Fruit fly (Drosophila melanogaster): ENCODE results near the gene CycB3.

The CycB3 gene

DNA sequence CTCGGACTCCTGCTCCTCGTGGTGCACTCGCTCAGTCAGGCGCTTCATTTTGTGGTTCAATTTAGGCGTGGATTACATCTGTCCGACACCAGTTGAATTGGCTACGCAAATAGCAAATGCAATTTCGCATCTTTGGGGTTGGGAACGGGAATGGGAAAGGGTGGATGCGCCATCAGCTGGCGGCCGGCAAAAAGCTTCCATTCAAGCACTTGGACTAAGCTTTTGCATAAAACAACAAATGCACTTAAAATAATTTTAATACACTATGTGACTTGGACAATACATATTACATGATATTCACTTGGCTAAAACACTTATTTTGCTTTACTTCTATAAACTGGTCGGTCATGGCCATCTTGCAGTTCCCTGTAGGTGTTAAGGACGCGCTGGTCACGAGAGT, 14.5 kb downstream of the CycB3 start, which contains the start of gene HDAC11:
Gene HDAC11 (minus strand): TSS at position 101 of the 400 bp plus-strand sequence.
- TF ChIP-seq CG17801 (GFP tag; optimal IDR thresholded peaks at IDR 0.05; ENCODE audit: partially characterized antibody): no peak

dm6 chr3R:24851429-24851828, 19.2 kb downstream of the CycB3 start, which contains the start of gene Nct:
Gene Nct (plus strand): TSS chr3R:24851601.
- TF ChIP-seq CG17801 (GFP tag; optimal IDR thresholded peaks at IDR 0.05; ENCODE audit: partially characterized antibody): peak; percentile 40

- peak; percentile 74 for TF ChIP-seq CG17801 (GFP tag; optimal IDR thresholded peaks at IDR 0.05; ENCODE audit: partially characterized antibody)
Measured at dm6 chr3R:24850420-24850819, 20.2 kb downstream of the CycB3 start, which contains the start of gene CG7006. Gene CG7006 (plus strand): TSS chr3R:24850627.

DNA sequence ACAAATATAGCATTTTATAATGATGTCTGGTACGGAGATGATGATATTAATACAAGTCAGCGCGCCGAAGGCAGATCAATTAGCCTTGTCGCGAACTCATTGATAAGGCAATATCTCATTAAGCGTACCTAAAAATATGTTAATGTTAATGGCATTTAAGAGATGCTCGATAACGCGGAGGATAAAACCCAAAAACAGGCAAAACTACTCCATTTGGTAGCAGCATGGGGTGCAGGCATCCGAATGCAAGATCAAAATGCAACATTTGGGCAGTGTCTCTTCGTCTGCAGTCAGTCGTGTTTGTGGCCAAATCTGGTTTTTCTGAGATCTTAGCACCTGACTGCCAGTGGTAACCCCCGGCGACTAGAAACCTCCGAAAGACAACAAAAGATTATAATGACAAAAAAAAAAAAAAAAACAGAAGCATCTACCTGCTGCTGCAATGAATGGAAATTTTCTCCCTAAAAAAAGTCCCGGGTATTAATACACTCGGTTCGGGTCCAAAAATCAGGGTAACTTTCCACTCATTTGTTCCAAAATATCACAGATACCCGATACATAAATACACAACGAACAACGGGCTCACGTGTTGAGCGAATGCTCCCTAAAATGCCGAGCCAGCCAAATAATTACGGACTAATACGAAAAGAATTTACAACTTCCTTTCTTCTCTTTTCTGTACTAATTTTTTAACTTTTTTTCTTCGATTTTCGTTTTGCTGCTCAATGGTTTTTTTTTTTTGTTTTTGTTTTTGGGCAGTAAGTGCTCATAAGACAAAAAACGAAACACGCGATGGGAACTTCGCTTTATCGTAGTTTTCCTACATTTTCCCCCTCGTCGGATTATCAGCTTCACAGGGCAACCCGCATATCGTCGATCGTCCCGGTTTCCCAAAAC, 24.4 kb downstream of the CycB3 start:
- TF ChIP-seq CG17801 (GFP tag; optimal IDR thresholded peaks at IDR 0.05; ENCODE audit: partially characterized antibody): peak; percentile 71

dm6 chr3R:24845148-24845547, 25.5 kb downstream of the CycB3 start:
- TF ChIP-seq CG17801 (GFP tag; optimal IDR thresholded peaks at IDR 0.05; ENCODE audit: partially characterized antibody): no peak

DNA sequence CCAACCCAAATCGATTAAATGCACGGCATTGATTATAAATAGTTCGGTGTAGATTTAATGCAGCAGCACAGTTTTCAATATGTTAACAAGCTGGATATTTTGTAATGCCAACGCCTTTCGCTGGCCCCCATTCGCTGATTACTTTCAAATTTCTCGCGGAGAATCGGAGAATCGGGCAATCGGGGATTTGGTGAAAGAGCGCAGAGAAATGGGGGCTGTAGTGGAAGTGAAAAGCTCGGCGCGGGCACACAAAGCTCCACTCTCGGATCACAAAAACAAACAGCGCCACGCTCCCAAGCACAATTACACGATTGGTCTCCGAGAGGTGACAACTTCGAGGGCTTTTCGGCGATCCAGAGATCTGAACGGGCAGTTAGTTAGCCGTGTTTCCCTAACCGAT, 29.0 kb downstream of the CycB3 start, which contains the start of gene Esp:
Gene Esp (plus strand): TSS at position 301 of the 400 bp plus-strand sequence.
- no peak for TF ChIP-seq CG17801 (GFP tag; optimal IDR thresholded peaks at IDR 0.05; ENCODE audit: partially characterized antibody)

DNA sequence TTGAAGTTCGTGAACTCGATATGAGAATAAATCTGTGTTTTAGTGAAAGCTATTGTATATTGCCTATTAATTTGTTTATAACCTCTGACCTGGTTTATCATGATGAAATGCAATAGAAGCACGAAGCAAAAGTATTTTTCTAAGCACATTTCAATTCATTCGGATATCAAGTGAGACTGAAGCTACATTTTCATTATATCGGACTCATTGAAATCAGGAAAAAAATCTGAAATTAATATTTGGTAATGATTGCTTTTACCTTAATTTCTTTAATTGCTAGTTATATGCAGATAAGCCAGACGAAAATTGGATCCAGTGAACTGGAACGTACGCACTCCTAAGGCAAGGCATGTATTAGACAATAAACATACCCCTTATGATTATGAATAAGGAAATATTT, 29.6 kb downstream of the CycB3 start, which contains the start of gene CG33658:
Gene CG33658 (minus strand): TSS at position 101 of the 400 bp plus-strand sequence.
- TF ChIP-seq CG17801 (GFP tag; optimal IDR thresholded peaks at IDR 0.05; ENCODE audit: partially characterized antibody): no peak

DNA sequence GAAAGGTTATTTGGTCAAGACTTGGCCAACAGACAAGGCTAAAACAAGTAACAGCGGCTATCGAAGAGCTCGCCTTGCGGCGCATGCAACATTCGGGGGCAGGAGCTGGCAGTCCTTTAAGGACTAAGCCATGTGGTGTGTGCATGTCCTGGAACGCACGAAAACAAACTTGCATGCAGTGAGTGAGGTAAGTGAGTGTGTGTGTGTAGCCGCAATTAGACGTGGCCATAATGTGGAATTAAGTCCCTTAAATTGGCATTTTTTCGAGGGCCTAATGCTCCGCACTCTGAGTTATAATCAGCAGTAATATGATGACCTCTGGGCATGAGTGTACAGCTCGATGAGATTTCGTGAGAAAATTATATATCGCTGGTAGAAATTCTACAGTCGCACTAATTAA, 37.0 kb downstream of the CycB3 start, which contains the start of gene sosie:
Gene sosie (plus strand): TSS at position 301 of the 400 bp plus-strand sequence.
- no peak for TF ChIP-seq CG17801 (GFP tag; optimal IDR thresholded peaks at IDR 0.05; ENCODE audit: partially characterized antibody)

DNA sequence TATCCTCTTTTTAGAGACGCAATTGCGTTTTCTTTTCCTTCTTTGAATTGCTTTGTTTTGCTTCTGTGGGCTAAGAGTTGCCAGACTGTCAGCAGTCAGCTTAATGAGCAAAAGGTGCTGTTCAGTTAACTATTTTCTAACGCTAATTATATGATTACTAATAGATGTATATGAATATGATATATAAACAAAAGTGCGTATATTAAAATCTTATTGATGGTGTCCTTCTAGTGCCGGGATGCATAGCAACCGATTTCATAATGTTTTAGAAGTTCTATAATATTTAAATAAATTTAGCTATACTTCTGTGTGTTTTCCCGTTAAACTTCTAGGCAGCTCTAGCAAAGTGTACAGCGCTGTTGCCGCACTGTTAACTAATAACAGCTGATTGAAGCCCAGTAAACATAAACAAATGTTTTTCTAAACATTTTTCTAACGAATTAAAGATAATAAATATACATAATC, 40.7 kb downstream of the CycB3 start, which contains the start of the genes Kaz and CG43273:
Gene Kaz (minus strand): TSS at position 73 of the 465 bp plus-strand sequence.
Gene CG43273 (plus strand): TSS at position 415 of the 465 bp plus-strand sequence.
- TF ChIP-seq CG17801 (GFP tag; optimal IDR thresholded peaks at IDR 0.05; ENCODE audit: partially characterized antibody): peak; percentile 60

DNA sequence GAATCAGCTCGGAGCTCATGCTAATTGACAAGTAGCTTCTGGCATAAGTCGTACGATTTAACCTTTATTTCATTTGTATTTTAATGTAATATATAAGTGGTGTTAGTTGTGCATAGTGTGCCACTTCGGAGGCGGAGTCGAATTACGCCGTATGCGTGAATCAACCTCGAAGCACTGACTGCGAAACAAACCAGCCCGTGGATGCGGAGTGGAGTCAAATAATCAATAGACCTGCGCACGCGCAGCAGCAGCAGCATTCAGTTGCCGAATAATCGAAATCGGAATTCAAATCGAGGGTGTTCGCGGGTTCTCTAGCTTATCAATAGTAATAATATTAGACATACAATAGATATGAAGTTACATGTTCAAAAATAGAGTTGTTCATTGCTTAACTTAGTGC, 42.4 kb downstream of the CycB3 start, which contains the start of gene RabX4:
Gene RabX4 (minus strand): TSS at position 176 of the 400 bp plus-strand sequence.
- no peak for TF ChIP-seq CG17801 (GFP tag; optimal IDR thresholded peaks at IDR 0.05; ENCODE audit: partially characterized antibody)

DNA sequence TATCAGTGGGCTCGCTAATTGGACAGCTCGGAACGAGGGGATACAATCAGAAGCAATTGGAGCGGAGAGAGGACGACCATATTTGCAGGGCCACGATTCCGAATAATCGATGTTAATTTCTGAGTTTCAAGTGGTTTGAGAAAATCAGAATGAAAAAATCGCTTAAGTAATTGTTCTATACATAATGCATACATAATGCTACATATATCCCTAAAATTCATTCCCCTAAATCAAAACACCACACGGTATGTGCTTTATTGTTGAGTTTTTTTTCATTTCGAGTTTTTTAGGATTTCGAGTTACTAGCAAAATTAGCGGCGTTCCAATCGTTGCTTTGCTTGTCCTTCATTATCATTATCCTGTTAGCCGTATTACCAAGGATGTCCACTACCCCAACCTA, 45.1 kb downstream of the CycB3 start, which contains the start of gene niki:
Gene niki (minus strand): TSS at position 101 of the 400 bp plus-strand sequence.
- TF ChIP-seq CG17801 (GFP tag; optimal IDR thresholded peaks at IDR 0.05; ENCODE audit: partially characterized antibody): no peak

- no peak for TF ChIP-seq CG17801 (GFP tag; optimal IDR thresholded peaks at IDR 0.05; ENCODE audit: partially characterized antibody)
Measured at dm6 chr3R:24823061-24823460, 47.6 kb downstream of the CycB3 start.
